Worm (Caenorhabditis elegans): ENCODE results near the gene vps-41.

The vps-41 gene

ce11 chrX:5275209-5275608 is 8.4 kb upstream of the vps-41 start, which contains the start of gene hst-6 (continued):
- peak; percentile 43 for TF ChIP-seq egl-13 (tag; optimal IDR thresholded peaks at IDR 0.05)
- peak; percentile 53 for TF ChIP-seq blmp-1 (tag; optimal IDR thresholded peaks at IDR 0.05)
- peak; percentile 67 for TF ChIP-seq nhr-71 (tag; optimal IDR thresholded peaks at IDR 0.05)

- TF ChIP-seq blmp-1 (tag; optimal IDR thresholded peaks at IDR 0.05), result peak; percentile 70
- TF ChIP-seq elt-3 (tag; optimal IDR thresholded peaks at IDR 0.05), result peak in 1 of 6 experiments; percentile 11
- TF ChIP-seq ets-5 (GFP tag; IDR thresholded peaks at IDR 0.05), result no peak
Measured at ce11 chrX:5276772-5277171, 6.9 kb upstream of the vps-41 start.

- TF ChIP-seq egl-13 (tag; optimal IDR thresholded peaks at IDR 0.05) (no peak), sptf-1 (tag; optimal IDR thresholded peaks at IDR 0.05) (no peak), elt-3 (tag; optimal IDR thresholded peaks at IDR 0.05) (no peak)
Measured at ce11 chrX:5278249-5278648, 5.4 kb upstream of the vps-41 start.

ce11 chrX:5279170-5279635 is 4.4 kb upstream of the vps-41 start, which contains the start of gene Y34B4A.2:
Y34B4A.2 (plus strand) TSS chrX:5279497.
- no peak for TF ChIP-seq lin-39 (tag; optimal IDR thresholded peaks at IDR 0.05)
- peak; percentile 25 for TF ChIP-seq rnt-1 (tag; optimal IDR thresholded peaks at IDR 0.05)
- TF ChIP-seq ceh-88 (GFP tag; IDR thresholded peaks at IDR 0.05), result no peak
- TF ChIP-seq egl-13 (tag; optimal IDR thresholded peaks at IDR 0.05), result no peak
- TF ChIP-seq F16B12.6 (tag; optimal IDR thresholded peaks at IDR 0.05), result no peak
- TF ChIP-seq lin-15B (tag; optimal IDR thresholded peaks at IDR 0.05), result no peak
- TF ChIP-seq C16A3.4 (tag; optimal IDR thresholded peaks at IDR 0.05), result no peak
- TF ChIP-seq fkh-10 (GFP tag; optimal IDR thresholded peaks at IDR 0.05), result no peak
- TF ChIP-seq grh-1 (GFP tag; IDR thresholded peaks at IDR 0.05), result no peak
- no peak for TF ChIP-seq Y116A8C.19 (tag; optimal IDR thresholded peaks at IDR 0.05; ENCODE audit: borderline replicate concordance)
- no peak for TF ChIP-seq nhr-12 (tag; optimal IDR thresholded peaks at IDR 0.05)
- no peak for TF ChIP-seq lir-3 (tag; optimal IDR thresholded peaks at IDR 0.05; ENCODE audit: poor library complexity)
- no peak for TF ChIP-seq vab-15 (tag; optimal IDR thresholded peaks at IDR 0.05)
- peak; percentile 62 for TF ChIP-seq elt-2 (tag; optimal IDR thresholded peaks at IDR 0.05)
- peak; percentile 25 for TF ChIP-seq tbx-2 (tag; optimal IDR thresholded peaks at IDR 0.05)
- TF ChIP-seq nhr-84 (tag; optimal IDR thresholded peaks at IDR 0.05), result no peak
- TF ChIP-seq nhr-237 (tag; optimal IDR thresholded peaks at IDR 0.05), result no peak
- TF ChIP-seq irx-1 (tag; optimal IDR thresholded peaks at IDR 0.05), result peak; percentile 33
- TF ChIP-seq ces-1 (GFP tag; optimal IDR thresholded peaks at IDR 0.05), result no peak
- no peak for TF ChIP-seq ceh-8 (GFP tag; optimal IDR thresholded peaks at IDR 0.05)
- peak; percentile 25 for TF ChIP-seq nhr-20 (tag; optimal IDR thresholded peaks at IDR 0.05)
- peak; percentile 39 for TF ChIP-seq lin-14 (GFP tag; optimal IDR thresholded peaks at IDR 0.05)
- TF ChIP-seq blmp-1 (tag; optimal IDR thresholded peaks at IDR 0.05), result peak; percentile 5
- no peak for TF ChIP-seq sox-4 (tag; optimal IDR thresholded peaks at IDR 0.05)
- peak in 1 of 2 experiments; percentile 36 for TF ChIP-seq lsy-2 (tag; optimal IDR thresholded peaks at IDR 0.05)
- TF ChIP-seq pqm-1 (tag; optimal IDR thresholded peaks at IDR 0.05), result no peak
- TF ChIP-seq lin-13 (GFP tag; optimal IDR thresholded peaks at IDR 0.05), result no peak
- no peak for TF ChIP-seq nhr-19 (GFP tag; conservative IDR thresholded peaks at IDR 0.05)
- TF ChIP-seq snu-23 (GFP tag; optimal IDR thresholded peaks at IDR 0.05), result peak; percentile 47
- TF ChIP-seq nhr-47 (tag; optimal IDR thresholded peaks at IDR 0.05), result peak; percentile 50
- no peak for TF ChIP-seq snpc-4 (tag; optimal IDR thresholded peaks at IDR 0.05)
- TF ChIP-seq unc-30 (tag; optimal IDR thresholded peaks at IDR 0.05), result no peak
- no peak for TF ChIP-seq hpl-2 (GFP tag; optimal IDR thresholded peaks at IDR 0.05)
- TF ChIP-seq fos-1 (tag; optimal IDR thresholded peaks at IDR 0.05), result no peak
- TF ChIP-seq jun-1 (tag; optimal IDR thresholded peaks at IDR 0.05), result peak; percentile 26
- peak; percentile 42 for TF ChIP-seq dsc-1 (tag; optimal IDR thresholded peaks at IDR 0.05)
- no peak for TF ChIP-seq egl-27 (tag; optimal IDR thresholded peaks at IDR 0.05)
- TF ChIP-seq xbp-1 (tag; optimal IDR thresholded peaks at IDR 0.05), result peak; percentile 33
- TF ChIP-seq isw-1 (GFP tag; IDR thresholded peaks at IDR 0.05), result no peak
- TF ChIP-seq ceh-63 (GFP tag; optimal IDR thresholded peaks at IDR 0.05), result no peak
- TF ChIP-seq nhr-90 (tag; optimal IDR thresholded peaks at IDR 0.05; ENCODE audit: poor library complexity), result peak; percentile 19
- TF ChIP-seq ztf-11 (tag; optimal IDR thresholded peaks at IDR 0.05), result no peak
- no peak for TF ChIP-seq aha-1 (tag; optimal IDR thresholded peaks at IDR 0.05)
